Fruit fly (Drosophila melanogaster): ENCODE results near the gene mew.
A peak's percentile ranks its signal among the peaks of the same experiment; 100 is the strongest.

The mew gene

DNA sequence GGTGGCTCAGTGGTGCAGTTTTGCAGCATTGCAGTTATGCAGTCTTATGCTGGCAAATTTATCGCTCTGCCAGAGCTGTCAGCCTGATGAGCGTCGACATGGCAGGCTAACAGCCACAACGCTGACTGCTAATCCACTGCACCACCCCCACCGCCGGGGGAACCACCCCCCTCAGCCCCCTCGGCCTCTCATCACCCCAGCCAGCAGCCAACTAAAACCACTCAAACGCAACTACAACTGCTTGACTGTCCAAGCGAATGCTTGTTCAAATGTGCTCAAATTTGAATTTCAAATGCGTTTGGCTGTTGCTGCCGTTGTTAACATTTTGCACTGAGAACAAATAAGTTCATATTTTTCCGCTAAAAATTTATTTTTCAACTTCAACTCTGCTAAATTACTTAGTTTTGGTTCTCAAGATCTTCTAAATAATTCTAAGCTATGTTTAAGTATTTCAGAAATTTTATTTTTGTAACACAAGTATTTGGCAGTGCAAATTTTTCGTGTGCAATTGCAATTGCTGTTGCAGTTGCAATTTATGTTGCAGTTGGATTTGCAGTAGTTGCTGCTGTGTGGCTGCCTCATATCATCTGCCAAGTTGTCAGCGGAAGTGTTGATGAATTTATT is 19.9 kb downstream of the mew start:
- no peak for TF ChIP-seq dysf (GFP tag; IDR thresholded peaks at IDR 0.05)
- no peak for TF ChIP-seq sisA (GFP tag; IDR thresholded peaks at IDR 0.05)
- TF ChIP-seq org-1 (GFP tag; optimal IDR thresholded peaks at IDR 0.05): no peak
- TF ChIP-seq prd (optimal IDR thresholded peaks at IDR 0.05): no peak
- TF ChIP-seq prd (GFP tag; IDR thresholded peaks at IDR 0.05): peak; percentile 52; the same call in 2 of the 3 replicates
- TF ChIP-seq Chrac-16 (GFP tag; optimal IDR thresholded peaks at IDR 0.05): no peak
- TF ChIP-seq Sox102F (GFP tag; optimal IDR thresholded peaks at IDR 0.05): peak; percentile 60
- TF ChIP-seq NFAT (GFP tag; IDR thresholded peaks at IDR 0.05): no peak
- no peak for TF ChIP-seq Mrtf (GFP tag; IDR thresholded peaks at IDR 0.05)
- TF ChIP-seq chinmo (GFP tag; IDR thresholded peaks at IDR 0.05; ENCODE audit: partially characterized antibody): 0 out of 4 replicates have a peak, but pooled peaks have one; percentile 22
- TF ChIP-seq fd96Cb (tag; optimal IDR thresholded peaks at IDR 0.05): peak; percentile 36
- peak; percentile 16 for TF ChIP-seq CG8388 (GFP tag; optimal IDR thresholded peaks at IDR 0.05)
- TF ChIP-seq CG14860 (GFP tag; IDR thresholded peaks at IDR 0.05; ENCODE audit: partially characterized antibody): no peak
- TF ChIP-seq nom (GFP tag; optimal IDR thresholded peaks at IDR 0.05): no peak
- no peak for TF ChIP-seq CG11696 (GFP tag; IDR thresholded peaks at IDR 0.05)
- no peak for TF ChIP-seq slbo (GFP tag; IDR thresholded peaks at IDR 0.05)
- TF ChIP-seq Aef1 (GFP tag; IDR thresholded peaks at IDR 0.05): no peak
- peak; percentile 38; the same call in 1 of the 2 replicates for TF ChIP-seq CG31441 (GFP tag; IDR thresholded peaks at IDR 0.05)
- TF ChIP-seq repo (GFP tag; optimal IDR thresholded peaks at IDR 0.05): no peak
- no peak for TF ChIP-seq CG34224 (GFP tag; IDR thresholded peaks at IDR 0.05; ENCODE audit: partially characterized antibody)
- TF ChIP-seq CG2129 (GFP tag; IDR thresholded peaks at IDR 0.05; ENCODE audit: partially characterized antibody): no peak
- peak; percentile 60 for TF ChIP-seq Hr39 (optimal IDR thresholded peaks at IDR 0.05)
- TF ChIP-seq CG34422 (GFP tag; IDR thresholded peaks at IDR 0.05): 0 out of 3 replicates have a peak, but pooled peaks have one; percentile 18
- TF ChIP-seq trh (GFP tag; optimal IDR thresholded peaks at IDR 0.05): no peak
- TF ChIP-seq CG11695 (GFP tag; IDR thresholded peaks at IDR 0.05): no peak
- TF ChIP-seq onecut (GFP tag; IDR thresholded peaks at IDR 0.05): no peak
- TF ChIP-seq CG9215 (GFP tag; IDR thresholded peaks at IDR 0.05): no peak
- TF ChIP-seq CG4617 (GFP tag; optimal IDR thresholded peaks at IDR 0.05; ENCODE audit: borderline replicate concordance): no peak
- TF ChIP-seq HLHmδ (GFP tag; optimal IDR thresholded peaks at IDR 0.05): no peak
- TF ChIP-seq slp2 (GFP tag; optimal IDR thresholded peaks at IDR 0.05): no peak
- TF ChIP-seq CG15514 (GFP tag; optimal IDR thresholded peaks at IDR 0.05): no peak
- 0 out of 3 replicates have a peak, but pooled peaks have one; percentile 18 for TF ChIP-seq CG17361 (GFP tag; IDR thresholded peaks at IDR 0.05)
- TF ChIP-seq stc (GFP tag; IDR thresholded peaks at IDR 0.05): no peak
- TF ChIP-seq ro (GFP tag; IDR thresholded peaks at IDR 0.05): no peak
- peak; percentile 2 for TF ChIP-seq CG10267 (tag; optimal IDR thresholded peaks at IDR 0.05)
- peak; percentile 3 for TF ChIP-seq CG1603 (tag; optimal IDR thresholded peaks at IDR 0.05)
- TF ChIP-seq CG2889 (GFP tag; IDR thresholded peaks at IDR 0.05): no peak
- no peak for TF ChIP-seq CG10959 (GFP tag; IDR thresholded peaks at IDR 0.05)
- no peak for TF ChIP-seq CG14667 (GFP tag; IDR thresholded peaks at IDR 0.05)
- peak; percentile 33 for TF ChIP-seq CG10979 (tag; optimal IDR thresholded peaks at IDR 0.05)
- no peak for TF ChIP-seq MTF-1 (GFP tag; optimal IDR thresholded peaks at IDR 0.05; ENCODE audit: borderline replicate concordance)
- no peak for TF ChIP-seq Dp (GFP tag; optimal IDR thresholded peaks at IDR 0.05)
- TF ChIP-seq chif (GFP tag; optimal IDR thresholded peaks at IDR 0.05): peak; percentile 4 to 17
- TF ChIP-seq Asciz (GFP tag; optimal IDR thresholded peaks at IDR 0.05): no peak
- no peak for TF ChIP-seq cato (GFP tag; optimal IDR thresholded peaks at IDR 0.05; ENCODE audit: borderline replicate concordance)
- peak in 1 of 2 experiments; percentile 51 for TF ChIP-seq Hr51 (GFP tag; optimal IDR thresholded peaks at IDR 0.05)
- TF ChIP-seq fu2 (GFP tag; optimal IDR thresholded peaks at IDR 0.05): no peak
- peak; percentile 8 for TF ChIP-seq Xbp1 (GFP tag; optimal IDR thresholded peaks at IDR 0.05)
- 0 out of 3 replicates have a peak, but pooled peaks have one; percentile 10 for TF ChIP-seq CG2199 (GFP tag; IDR thresholded peaks at IDR 0.05)
- no peak for TF ChIP-seq HHEX (GFP tag; optimal IDR thresholded peaks at IDR 0.05)
